Worm (Caenorhabditis elegans): ENCODE results near the gene srx-135.

Gene srx-135

ce11 chrV:13830813-13831212, 28.2 kb upstream of the srx-135 start, which contains the start of gene str-165:
Gene str-165 (plus strand): TSS chrV:13831113.
- TF ChIP-seq ceh-36 (tag; optimal IDR thresholded peaks at IDR 0.05): no peak
- TF ChIP-seq flt-1 (GFP tag; IDR thresholded peaks at IDR 0.05): no peak
- TF ChIP-seq scrt-1 (GFP tag; IDR thresholded peaks at IDR 0.05): no peak
- no peak for TF ChIP-seq tra-4 (tag; optimal IDR thresholded peaks at IDR 0.05)
- TF ChIP-seq ama-1 (optimal IDR thresholded peaks at IDR 0.05): no peak
- no peak for TF ChIP-seq aly-1 (tag; optimal IDR thresholded peaks at IDR 0.05)
- no peak for TF ChIP-seq ceh-13 (GFP tag; optimal IDR thresholded peaks at IDR 0.05)
- no peak for TF ChIP-seq pes-1 (GFP tag; IDR thresholded peaks at IDR 0.05)
- TF ChIP-seq F13C5.2 (tag; optimal IDR thresholded peaks at IDR 0.05): no peak
- no peak for TF ChIP-seq tbx-11 (GFP tag; IDR thresholded peaks at IDR 0.05)
- TF ChIP-seq sea-1 (GFP tag; conservative IDR thresholded peaks at IDR 0.05): no peak
- no peak for TF ChIP-seq hmbx-1 (tag; optimal IDR thresholded peaks at IDR 0.05)
- TF ChIP-seq hnd-1 (tag; optimal IDR thresholded peaks at IDR 0.05): no peak
- no peak for TF ChIP-seq hmg-4 (GFP tag; optimal IDR thresholded peaks at IDR 0.05)

ce11 chrV:13833951-13834350, 25.1 kb upstream of the srx-135 start, which contains the start of gene srx-129:
Gene srx-129 (plus strand): TSS chrV:13834251.
- TF ChIP-seq hmbx-1 (tag; optimal IDR thresholded peaks at IDR 0.05) (no peak), tra-4 (tag; optimal IDR thresholded peaks at IDR 0.05) (no peak), hnd-1 (tag; optimal IDR thresholded peaks at IDR 0.05) (no peak), tbx-11 (GFP tag; IDR thresholded peaks at IDR 0.05) (no peak), ets-7 (tag; optimal IDR thresholded peaks at IDR 0.05) (no peak), scrt-1 (GFP tag; IDR thresholded peaks at IDR 0.05) (no peak), ceh-36 (tag; optimal IDR thresholded peaks at IDR 0.05) (no peak), ama-1 (optimal IDR thresholded peaks at IDR 0.05) (no peak), hmg-4 (GFP tag; optimal IDR thresholded peaks at IDR 0.05) (no peak), B0310.2 (tag; optimal IDR thresholded peaks at IDR 0.05) (no peak), flt-1 (GFP tag; IDR thresholded peaks at IDR 0.05) (no peak), F13C5.2 (tag; optimal IDR thresholded peaks at IDR 0.05) (no peak), sea-1 (GFP tag; conservative IDR thresholded peaks at IDR 0.05) (no peak), ceh-13 (GFP tag; optimal IDR thresholded peaks at IDR 0.05) (no peak), pes-1 (GFP tag; IDR thresholded peaks at IDR 0.05) (no peak), tbx-37 (GFP tag; conservative IDR thresholded peaks at IDR 0.05) (no peak), aly-1 (tag; optimal IDR thresholded peaks at IDR 0.05) (no peak)

- TF ChIP-seq flt-1 (GFP tag; IDR thresholded peaks at IDR 0.05) (no peak), hmg-4 (GFP tag; optimal IDR thresholded peaks at IDR 0.05) (no peak), ama-1 (optimal IDR thresholded peaks at IDR 0.05) (no peak), pes-1 (GFP tag; IDR thresholded peaks at IDR 0.05) (no peak)
Measured at ce11 chrV:13837173-13837572, 21.8 kb upstream of the srx-135 start, which contains the start of gene srx-128. Gene srx-128 (plus strand): TSS chrV:13837473.

- TF ChIP-seq tra-4 (tag; optimal IDR thresholded peaks at IDR 0.05) (no peak), hmbx-1 (tag; optimal IDR thresholded peaks at IDR 0.05) (no peak), sea-1 (GFP tag; conservative IDR thresholded peaks at IDR 0.05) (no peak), B0310.2 (tag; optimal IDR thresholded peaks at IDR 0.05) (no peak), tbx-37 (GFP tag; conservative IDR thresholded peaks at IDR 0.05) (no peak)
Measured at ce11 chrV:13839433-13839832, 19.6 kb upstream of the srx-135 start, which contains the start of gene F55B12.10. Gene F55B12.10 (plus strand): TSS chrV:13839733.

ce11 chrV:13840909-13841308, 18.1 kb upstream of the srx-135 start, which contains the start of gene srx-17:
Gene srx-17 (plus strand): TSS chrV:13841209.
- TF ChIP-seq pes-1 (GFP tag; IDR thresholded peaks at IDR 0.05) (no peak), ets-7 (tag; optimal IDR thresholded peaks at IDR 0.05) (no peak), scrt-1 (GFP tag; IDR thresholded peaks at IDR 0.05) (no peak), ceh-13 (GFP tag; optimal IDR thresholded peaks at IDR 0.05) (no peak), tbx-11 (GFP tag; IDR thresholded peaks at IDR 0.05) (no peak), hmg-4 (GFP tag; optimal IDR thresholded peaks at IDR 0.05) (no peak), ama-1 (optimal IDR thresholded peaks at IDR 0.05) (no peak), B0310.2 (tag; optimal IDR thresholded peaks at IDR 0.05) (no peak), flt-1 (GFP tag; IDR thresholded peaks at IDR 0.05) (no peak), sea-1 (GFP tag; conservative IDR thresholded peaks at IDR 0.05) (no peak)

- TF ChIP-seq ceh-13 (GFP tag; optimal IDR thresholded peaks at IDR 0.05) (no peak), pes-1 (GFP tag; IDR thresholded peaks at IDR 0.05) (no peak), ama-1 (optimal IDR thresholded peaks at IDR 0.05) (no peak), hnd-1 (tag; optimal IDR thresholded peaks at IDR 0.05) (no peak), tbx-37 (GFP tag; conservative IDR thresholded peaks at IDR 0.05) (no peak), tbx-11 (GFP tag; IDR thresholded peaks at IDR 0.05) (no peak), B0310.2 (tag; optimal IDR thresholded peaks at IDR 0.05) (no peak), scrt-1 (GFP tag; IDR thresholded peaks at IDR 0.05) (no peak), flt-1 (GFP tag; IDR thresholded peaks at IDR 0.05) (no peak), tra-4 (tag; optimal IDR thresholded peaks at IDR 0.05) (no peak), aly-1 (tag; optimal IDR thresholded peaks at IDR 0.05) (no peak), sea-1 (GFP tag; conservative IDR thresholded peaks at IDR 0.05) (no peak), F13C5.2 (tag; optimal IDR thresholded peaks at IDR 0.05) (no peak), hmg-4 (GFP tag; optimal IDR thresholded peaks at IDR 0.05) (no peak), ets-7 (tag; optimal IDR thresholded peaks at IDR 0.05) (no peak)
Measured at ce11 chrV:13843147-13843546, 15.9 kb upstream of the srx-135 start, which contains the start of gene srx-130. Gene srx-130 (plus strand): TSS chrV:13843447.

ce11 chrV:13845136-13845535, 13.9 kb upstream of the srx-135 start, which contains the start of gene srx-131:
Gene srx-131 (plus strand): TSS chrV:13845436.
- TF ChIP-seq hmbx-1 (tag; optimal IDR thresholded peaks at IDR 0.05): no peak
- no peak for TF ChIP-seq pes-1 (GFP tag; IDR thresholded peaks at IDR 0.05)
- TF ChIP-seq hmg-4 (GFP tag; optimal IDR thresholded peaks at IDR 0.05): no peak
- TF ChIP-seq flt-1 (GFP tag; IDR thresholded peaks at IDR 0.05): no peak
- no peak for TF ChIP-seq aly-1 (tag; optimal IDR thresholded peaks at IDR 0.05)
- no peak for TF ChIP-seq F13C5.2 (tag; optimal IDR thresholded peaks at IDR 0.05)
- no peak for TF ChIP-seq ets-7 (tag; optimal IDR thresholded peaks at IDR 0.05)
- no peak for TF ChIP-seq scrt-1 (GFP tag; IDR thresholded peaks at IDR 0.05)
- TF ChIP-seq sea-1 (GFP tag; conservative IDR thresholded peaks at IDR 0.05): no peak
- no peak for TF ChIP-seq ceh-36 (tag; optimal IDR thresholded peaks at IDR 0.05)

- TF ChIP-seq scrt-1 (GFP tag; IDR thresholded peaks at IDR 0.05) (no peak), sea-1 (GFP tag; conservative IDR thresholded peaks at IDR 0.05) (no peak), hmbx-1 (tag; optimal IDR thresholded peaks at IDR 0.05) (no peak), ceh-36 (tag; optimal IDR thresholded peaks at IDR 0.05) (no peak), ceh-13 (GFP tag; optimal IDR thresholded peaks at IDR 0.05) (no peak), tra-4 (tag; optimal IDR thresholded peaks at IDR 0.05) (no peak), B0310.2 (tag; optimal IDR thresholded peaks at IDR 0.05) (no peak), F13C5.2 (tag; optimal IDR thresholded peaks at IDR 0.05) (no peak)
Measured at ce11 chrV:13848379-13848778, 10.6 kb upstream of the srx-135 start, which contains the start of gene srx-133. Gene srx-133 (plus strand): TSS chrV:13848679.

All from whole organism, early embryonic.